Worm (Caenorhabditis elegans) whole organism, young adult: ENCODE results near the gene F07F6.7.
A peak's percentile ranks its signal among the peaks of the same experiment; 100 is the strongest.

ENCODE experiments used
- B0336.3 ChIP-seq: fragments of 200-800 bp; sonication (Bioruptor generic); IDR thresholded peaks from 2 replicates; pipeline ENCODE4 v1.3.6; 2022; ENCODE audit warnings: missing genetic modification characterization, missing compliant biosample characterization
- D2030.7 ChIP-seq: fragments of 200-800 bp; sonication (Bioruptor generic); IDR thresholded peaks from 2 replicates; pipeline ENCODE4 v1.3.6; 2022; ENCODE audit warnings: missing genetic modification reagents, missing genetic modification characterization, missing compliant biosample characterization
- F33H1.4 ChIP-seq: fragments of 200-800 bp; sonication (Bioruptor generic); IDR thresholded peaks from 2 replicates; pipeline ENCODE4 v1.3.6; 2022; ENCODE audit warnings: missing genetic modification reagents, missing genetic modification characterization, missing compliant biosample characterization
- F39B2.1 ChIP-seq: fragments of 200-800 bp; sonication (Bioruptor generic); IDR thresholded peaks from 2 replicates; pipeline ENCODE4 v1.3.6; 2022; ENCODE audit warnings: missing genetic modification reagents, missing genetic modification characterization, missing compliant biosample characterization
- K12H6.12 ChIP-seq: fragments of 200-800 bp; sonication (Bioruptor generic); optimal IDR thresholded peaks from 2 replicates; lab custom pipeline; 2018; ENCODE audit warnings: mild to moderate bottlenecking, missing genetic modification characterization, missing compliant biosample characterization
- T07F8.4 ChIP-seq: sonication (generic microtip); optimal IDR thresholded peaks from 2 replicates; lab custom pipeline; 2016; ENCODE audit warnings: mild to moderate bottlenecking, missing genetic modification characterization, moderate library complexity, missing compliant biosample characterization
- Y79H2A.3 ChIP-seq: fragments of 200-800 bp; sonication (Bioruptor generic); conservative IDR thresholded peaks from 2 replicates; pipeline ENCODE4 v1.3.6; 2022; ENCODE audit warnings: missing genetic modification reagents, missing genetic modification characterization, missing compliant biosample characterization
- ama-1 ChIP-seq, 3 experiments: fragments of 150-350 bp in 1 of 3; sonication (generic microtip) in 2 of 3; optimal IDR thresholded peaks; 2 replicates each; lab custom pipeline; 2014 to 2018; ENCODE audit warnings: missing biosample characterization in 2 of 3, missing genetic modification characterization in 2 of 3, missing genetic modification reagents in 2 of 3
- aptf-2 ChIP-seq: fragments of 200-800 bp; sonication (Bioruptor generic); conservative IDR thresholded peaks from 2 replicates; pipeline ENCODE4 v1.3.6; 2022; ENCODE audit warnings: missing genetic modification reagents, missing genetic modification characterization, missing compliant biosample characterization
- bed-2 ChIP-seq: fragments of 200-800 bp; sonication (Bioruptor generic); IDR thresholded peaks from 2 replicates; pipeline ENCODE4 v1.3.6; 2022; ENCODE audit warnings: missing genetic modification reagents, missing genetic modification characterization, missing compliant biosample characterization
- cebp-1 ChIP-seq, 2 experiments: fragments of 200-800 bp in 1 of 2; sonication (Bioruptor generic) in 1 of 2; sonication (generic microtip) in 1 of 2; IDR thresholded peaks in 1 of 2; optimal IDR thresholded peaks in 1 of 2; 2 replicates each; pipeline versions ENCODE4 v1.3.6 to Lab custom; 2017 to 2022; ENCODE audit warnings: missing compliant biosample characterization in 2 of 2, missing genetic modification characterization in 2 of 2, mild to moderate bottlenecking in 1 of 2, missing genetic modification reagents in 1 of 2, moderate library complexity in 1 of 2
- ceh-27 ChIP-seq: fragments of 200-800 bp; sonication (Bioruptor generic); optimal IDR thresholded peaks from 2 replicates; lab custom pipeline; 2018; ENCODE audit warnings: mild to moderate bottlenecking, missing genetic modification characterization, moderate library complexity, missing compliant biosample characterization
- ceh-79 ChIP-seq: sonication (generic microtip); optimal IDR thresholded peaks from 2 replicates; lab custom pipeline; 2017; ENCODE audit warnings: mild to moderate bottlenecking, missing genetic modification characterization, missing compliant biosample characterization
- ceh-91 ChIP-seq: fragments of 200-800 bp; sonication (Bioruptor generic); IDR thresholded peaks from 2 replicates; pipeline ENCODE4 v1.3.6; 2022; ENCODE audit warnings: missing genetic modification reagents, missing genetic modification characterization, missing compliant biosample characterization
- die-1 ChIP-seq: sonication (generic microtip); optimal IDR thresholded peaks from 2 replicates; lab custom pipeline; 2016; ENCODE audit warnings: missing genotype, mild to moderate bottlenecking, missing genetic modification characterization, missing compliant biosample characterization
- efl-1 ChIP-seq: fragments of 150-350 bp; optimal IDR thresholded peaks from 2 replicates; lab custom pipeline; 2014; ENCODE audit warnings: missing biosample characterization, missing genetic modification reagents, missing genetic modification characterization
- egrh-3 ChIP-seq: fragments of 200-800 bp; sonication (Bioruptor generic); IDR thresholded peaks from 2 replicates; pipeline ENCODE4 v1.3.6; 2022; ENCODE audit warnings: missing genetic modification reagents, missing genetic modification characterization, missing compliant biosample characterization
- ekl-4 ChIP-seq: fragments of 200-800 bp; sonication (Bioruptor generic); IDR thresholded peaks from 2 replicates; pipeline ENCODE4 v1.3.6; 2022; ENCODE audit warnings: missing genetic modification reagents, missing genetic modification characterization, missing compliant biosample characterization
- fkh-3 ChIP-seq: sonication (generic microtip); optimal IDR thresholded peaks from 2 replicates; lab custom pipeline; 2016; ENCODE audit warnings: mild to moderate bottlenecking, missing genetic modification characterization, missing compliant biosample characterization
- him-1 ChIP-seq: sonication (generic microtip); optimal IDR thresholded peaks from 2 replicates; lab custom pipeline; 2016; ENCODE audit warnings: missing genotype, missing genetic modification reagents, missing genetic modification characterization, missing compliant biosample characterization
- hmg-1.2 ChIP-seq: fragments of 200-800 bp; sonication (Bioruptor generic); IDR thresholded peaks from 2 replicates; pipeline ENCODE4 v1.3.6; 2022; ENCODE audit warnings: missing genetic modification reagents, missing genetic modification characterization, missing compliant biosample characterization
- hrde-1 ChIP-seq: sonication (generic microtip); optimal IDR thresholded peaks from 2 replicates; lab custom pipeline; 2016; ENCODE audit warnings: missing genetic modification characterization, mild to moderate bottlenecking, missing compliant biosample characterization, moderate library complexity, missing genotype, missing genetic modification reagents, borderline replicate concordance
- lin-54 ChIP-seq: fragments of 200-800 bp; sonication (Bioruptor generic); optimal IDR thresholded peaks from 2 replicates; lab custom pipeline; 2018; ENCODE audit warnings: mild to moderate bottlenecking, missing genetic modification characterization, missing compliant biosample characterization
- lsl-1 ChIP-seq: fragments of 200-800 bp; sonication (Bioruptor generic); optimal IDR thresholded peaks from 2 replicates; lab custom pipeline; 2018; ENCODE audit warnings: mild to moderate bottlenecking, missing genetic modification characterization, moderate library complexity, missing compliant biosample characterization
- madf-6 ChIP-seq: fragments of 200-800 bp; sonication (Bioruptor generic); IDR thresholded peaks from 2 replicates; pipeline ENCODE4 v1.3.6; 2022; ENCODE audit warnings: missing genetic modification reagents, missing genetic modification characterization, missing compliant biosample characterization
- madf-8 ChIP-seq: fragments of 200-800 bp; sonication (Bioruptor generic); conservative IDR thresholded peaks from 2 replicates; pipeline ENCODE4 v1.3.6; 2022; ENCODE audit warnings: missing genetic modification reagents, missing genetic modification characterization, missing compliant biosample characterization
- mcd-1 ChIP-seq: fragments of 200-800 bp; sonication (Bioruptor generic); IDR thresholded peaks from 2 replicates; pipeline ENCODE4 v1.3.6; 2022; ENCODE audit warnings: missing genetic modification reagents, missing genetic modification characterization, missing compliant biosample characterization
- nfya-1 ChIP-seq: sonication (generic microtip); optimal IDR thresholded peaks from 2 replicates; lab custom pipeline; 2017; ENCODE audit warnings: antibody characterized with exemption, missing compliant biosample characterization, missing genetic modification characterization, borderline replicate concordance; ENCODE audit not compliant: insufficient read depth
- nhr-27 ChIP-seq: fragments of 200-800 bp; sonication (Bioruptor generic); optimal IDR thresholded peaks from 2 replicates; lab custom pipeline; 2018; ENCODE audit warnings: mild to moderate bottlenecking, missing genetic modification characterization, moderate library complexity, missing compliant biosample characterization
- repo-1 ChIP-seq: sonication (generic microtip); optimal IDR thresholded peaks from 2 replicates; lab custom pipeline; 2017; ENCODE audit warnings: mild to moderate bottlenecking, missing genetic modification characterization, missing compliant biosample characterization
- snpc-1.3 ChIP-seq: sonication (generic microtip); optimal IDR thresholded peaks from 2 replicates; lab custom pipeline; 2017; ENCODE audit warnings: missing genetic modification characterization, mild to moderate bottlenecking, missing compliant biosample characterization, antibody characterized with exemption, moderate library complexity, missing genotype, missing genetic modification reagents; ENCODE audit not compliant: insufficient read depth
- snpc-3.4 ChIP-seq: sonication (generic microtip); optimal IDR thresholded peaks from 2 replicates; lab custom pipeline; 2017; ENCODE audit warnings: missing genetic modification characterization, mild to moderate bottlenecking, missing compliant biosample characterization, antibody characterized with exemption, moderate library complexity, missing genotype, missing genetic modification reagents
- xnd-1 ChIP-seq: sonication (generic microtip); optimal IDR thresholded peaks from 2 replicates; lab custom pipeline; 2016; ENCODE audit warnings: missing genotype, missing genetic modification reagents, missing genetic modification characterization, missing compliant biosample characterization
- zfh-2 ChIP-seq: fragments of 200-800 bp; sonication (Bioruptor generic); conservative IDR thresholded peaks from 2 replicates; pipeline ENCODE4 v1.3.6; 2022; ENCODE audit warnings: missing genetic modification reagents, missing genetic modification characterization, missing compliant biosample characterization

Gene F07F6.7

DNA sequence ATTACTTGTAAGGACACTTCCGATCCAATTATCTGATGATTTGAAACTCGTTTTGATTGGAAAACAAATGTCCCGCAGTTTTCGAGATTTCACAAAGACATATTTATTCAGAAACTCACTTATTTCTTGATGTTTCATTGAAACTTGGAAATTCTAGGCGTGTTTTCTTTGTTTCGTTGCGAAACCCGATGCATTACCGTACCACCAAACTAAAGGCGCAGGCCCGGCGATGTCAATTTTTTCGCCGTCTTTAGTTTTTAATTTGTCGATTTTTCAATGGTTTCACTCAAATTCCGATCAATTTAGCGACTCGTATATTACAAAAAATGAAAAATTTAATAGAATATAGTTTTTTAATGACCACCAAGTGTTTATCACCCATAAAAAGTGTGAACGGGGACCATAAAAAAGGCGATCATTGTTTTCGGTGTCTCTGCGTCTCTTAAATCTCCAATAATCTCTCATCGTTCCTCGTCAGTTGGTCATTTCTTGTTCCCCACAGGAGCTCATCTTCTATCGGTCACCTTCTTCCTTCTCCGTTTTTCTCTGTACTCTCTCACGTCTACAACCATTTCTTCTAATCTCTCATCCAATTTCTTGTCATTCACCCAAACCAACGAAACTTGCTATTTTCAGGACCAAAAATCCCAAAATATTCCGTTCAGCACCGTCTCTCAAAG is 42.2 kb upstream of the F07F6.7 start, which contains the start of gene clr-1:
Gene clr-1 (plus strand): TSS at position 630 of the 680 bp plus-strand sequence.
- peak; percentile 94 for TF ChIP-seq madf-6
- no peak for TF ChIP-seq fkh-3 (tag; lab: Kevin White, UChicago)
- no peak for TF ChIP-seq ekl-4 (GFP tag; lab: Robert Waterston, UW)
- no peak for TF ChIP-seq nfya-1 (tag; lab: Kevin White, UChicago)
- TF ChIP-seq bed-2 (GFP tag; lab: Robert Waterston, UW): no peak
- TF ChIP-seq T07F8.4 (tag; lab: Kevin White, UChicago): no peak
- TF ChIP-seq snpc-1.3 (tag; lab: Kevin White, UChicago): peak; percentile 24
- no peak for TF ChIP-seq B0336.3 (GFP tag; lab: Robert Waterston, UW)
- TF ChIP-seq F33H1.4: peak; percentile 89
- TF ChIP-seq efl-1: peak; percentile 6
- TF ChIP-seq madf-8 (GFP tag; lab: Robert Waterston, UW): peak; percentile 92
- peak; percentile 28; the same call in 1 of the 2 replicates for TF ChIP-seq D2030.7 (GFP tag; lab: Robert Waterston, UW)
- peak; percentile 89 for TF ChIP-seq xnd-1 (tag; lab: Kevin White, UChicago)
- TF ChIP-seq lin-54 (GFP tag; lab: Kevin White, UChicago): peak; percentile 9
- peak; percentile 94 for TF ChIP-seq lsl-1 (GFP tag; lab: Kevin White, UChicago)
- no peak for TF ChIP-seq ceh-79 (tag; lab: Kevin White, UChicago)
- peak; percentile 49; the same call in 1 of the 2 replicates for TF ChIP-seq hmg-1.2 (GFP tag; lab: Robert Waterston, UW)
- peak; percentile 79 for TF ChIP-seq ceh-91 (GFP tag; lab: Robert Waterston, UW)
- TF ChIP-seq zfh-2 (GFP tag; lab: Robert Waterston, UW): no peak
- no peak for TF ChIP-seq K12H6.12
- TF ChIP-seq, all 124 proteins: peak for 11

ce11 chrII:5463692-5464300 is 40.1 kb upstream of the F07F6.7 start:
- TF ChIP-seq cebp-1 (GFP tag; IDR thresholded peaks at IDR 0.05; lab: Robert Waterston, UW) (no peak), cebp-1 (tag; optimal IDR thresholded peaks at IDR 0.05; lab: Kevin White, UChicago) (peak; percentile 70), him-1 (tag; lab: Kevin White, UChicago) (no peak), hrde-1 (no peak), aptf-2 (no peak), ceh-27 (no peak), ama-1 (optimal IDR thresholded peaks at IDR 0.05; lab: Kevin White, UChicago) (no peak), ama-1 (GFP tag; optimal IDR thresholded peaks at IDR 0.05; lab: Kevin White, UChicago) (no peak), egrh-3 (GFP tag; lab: Robert Waterston, UW) (no peak), snpc-3.4 (tag; lab: Kevin White, UChicago) (no peak)

DNA sequence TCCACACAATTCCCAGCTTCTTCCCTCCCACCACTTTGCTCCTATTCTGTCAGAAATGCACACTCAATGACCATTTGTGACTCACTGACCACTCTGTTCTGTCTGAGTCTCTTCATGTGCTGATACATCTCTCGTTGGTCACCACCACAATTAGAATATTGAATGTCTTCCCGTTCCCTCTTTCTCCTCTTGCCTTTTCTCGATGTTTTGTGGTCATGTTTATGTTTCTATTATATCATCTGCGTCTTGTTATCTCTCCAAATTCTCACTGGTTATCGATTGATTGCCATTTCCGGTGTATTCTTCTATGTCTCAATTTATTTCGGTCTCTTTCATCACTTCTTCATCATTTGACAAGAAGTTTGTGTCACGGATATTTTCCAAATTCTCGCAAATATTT is 37.3 kb upstream of the F07F6.7 start:
- no peak for TF ChIP-seq nhr-27 (tag; lab: Kevin White, UChicago)
- TF ChIP-seq repo-1 (tag; lab: Kevin White, UChicago): no peak
- TF ChIP-seq mcd-1 (GFP tag; lab: Robert Waterston, UW): no peak
- no peak for TF ChIP-seq F39B2.1 (GFP tag; lab: Robert Waterston, UW)
- TF ChIP-seq Y79H2A.3 (GFP tag; lab: Robert Waterston, UW): no peak
- no peak for TF ChIP-seq die-1 (tag; lab: Kevin White, UChicago)
